Fruit fly (Drosophila melanogaster) whole organism, embryonic: ENCODE data around the gene Usp14.

Experiments used
- Atf3 ChIP-seq: fragments of 200-800 bp; sonication (Bioruptor generic); optimal IDR thresholded peaks from 3 replicates; lab custom pipeline; 2016; ENCODE audit warnings: missing biosample characterization, missing genetic modification characterization
- Awh ChIP-seq: fragments of 200-800 bp; sonication (Bioruptor generic); IDR thresholded peaks from 2 replicates; pipeline ENCODE4, ENCODE4 v1.3.6; 2022; ENCODE audit warnings: missing biosample characterization, missing genetic modification characterization
- B-H2 ChIP-seq: fragments of 200-800 bp; sonication (Bioruptor generic); optimal IDR thresholded peaks from 2 replicates; lab custom pipeline; 2018; ENCODE audit warnings: missing biosample characterization, mild to moderate bottlenecking, missing genetic modification characterization
- BEAF-32 ChIP-seq: fragments of 200-800 bp; sonication (Bioruptor generic); optimal IDR thresholded peaks from 3 replicates; lab custom pipeline; 2017; ENCODE audit warnings: missing biosample characterization, missing genetic modification characterization, mild to moderate bottlenecking, moderate library complexity, missing genetic modification reagents
- CG10321 ChIP-seq: fragments of 200-800 bp; sonication (Bioruptor generic); IDR thresholded peaks from 2 replicates; pipeline ENCODE4 v1.3.6; 2022; ENCODE audit warnings: missing biosample characterization, missing genetic modification characterization
- CG10431 ChIP-seq: fragments of 200-800 bp; sonication (Bioruptor generic); optimal IDR thresholded peaks from 3 replicates; lab custom pipeline; 2018; ENCODE audit warnings: missing biosample characterization, mild to moderate bottlenecking, missing genetic modification characterization
- CG10565 ChIP-seq: fragments of 200-800 bp; sonication (Bioruptor generic); optimal IDR thresholded peaks from 3 replicates; lab custom pipeline; 2016; ENCODE audit warnings: missing biosample characterization, mild to moderate bottlenecking, missing genetic modification characterization
- CG11504 ChIP-seq: fragments of 200-800 bp; sonication (Bioruptor generic); optimal IDR thresholded peaks from 3 replicates; lab custom pipeline; 2019; ENCODE audit warnings: missing biosample characterization, mild to moderate bottlenecking, missing genetic modification characterization, moderate library complexity
- CG12391 ChIP-seq: fragments of 200-800 bp; sonication (Bioruptor generic); optimal IDR thresholded peaks from 3 replicates; lab custom pipeline; 2018; ENCODE audit warnings: missing biosample characterization, mild to moderate bottlenecking, missing genetic modification characterization, moderate library complexity
- CG15269 ChIP-seq: fragments of 200-800 bp; sonication (Bioruptor generic); optimal IDR thresholded peaks from 2 replicates; lab custom pipeline; 2018; ENCODE audit warnings: missing biosample characterization, mild to moderate bottlenecking, missing genetic modification characterization, moderate library complexity
- CG15514 ChIP-seq: fragments of 200-800 bp; sonication (Bioruptor generic); optimal IDR thresholded peaks from 3 replicates; lab custom pipeline; 2017; ENCODE audit warnings: missing biosample characterization, missing genetic modification characterization, mild to moderate bottlenecking, moderate library complexity, missing genetic modification reagents
- CG17186 ChIP-seq: fragments of 200-800 bp; sonication (Bioruptor generic); optimal IDR thresholded peaks from 3 replicates; lab custom pipeline; 2017; ENCODE audit warnings: missing biosample characterization, missing genetic modification reagents, missing genetic modification characterization
- CG17385 ChIP-seq: fragments of 200-800 bp; sonication (Bioruptor generic); optimal IDR thresholded peaks from 3 replicates; lab custom pipeline; 2018; ENCODE audit warnings: missing biosample characterization, mild to moderate bottlenecking, missing genetic modification characterization
- CG17802 ChIP-seq: fragments of 200-800 bp; sonication (Bioruptor generic); optimal IDR thresholded peaks from 2 replicates; lab custom pipeline; 2018; ENCODE audit warnings: missing biosample characterization, mild to moderate bottlenecking, missing genetic modification characterization, moderate library complexity
- CG2116 ChIP-seq: fragments of 200-800 bp; sonication (Bioruptor generic); optimal IDR thresholded peaks from 3 replicates; lab custom pipeline; 2018; ENCODE audit warnings: missing biosample characterization, mild to moderate bottlenecking, missing genetic modification characterization
- CG2202 ChIP-seq: fragments of 200-800 bp; sonication (Bioruptor generic); optimal IDR thresholded peaks from 2 replicates; lab custom pipeline; 2018; ENCODE audit warnings: missing biosample characterization, mild to moderate bottlenecking, missing genetic modification characterization
- CG2678 ChIP-seq: fragments of 200-800 bp; sonication (Bioruptor generic); optimal IDR thresholded peaks from 3 replicates; lab custom pipeline; 2019; ENCODE audit warnings: missing biosample characterization, mild to moderate bottlenecking, missing genetic modification characterization, moderate library complexity
- CG30020 ChIP-seq: fragments of 200-800 bp; optimal IDR thresholded peaks from 2 replicates; lab custom pipeline; 2019; ENCODE audit warnings: missing biosample characterization, mild to moderate bottlenecking, missing genetic modification characterization, moderate library complexity
- CG33213 ChIP-seq: fragments of 200-800 bp; sonication (Bioruptor generic); optimal IDR thresholded peaks from 3 replicates; lab custom pipeline; 2016; ENCODE audit warnings: missing biosample characterization, missing genetic modification characterization
- CG34376 ChIP-seq: fragments of 200-800 bp; sonication (Bioruptor generic); optimal IDR thresholded peaks from 2 replicates; lab custom pipeline; 2018; ENCODE audit warnings: missing biosample characterization, mild to moderate bottlenecking, missing genetic modification characterization
- CG3847 ChIP-seq: fragments of 200-800 bp; sonication (Bioruptor generic); IDR thresholded peaks from 2 replicates; pipeline ENCODE4 v1.3.6; 2022; ENCODE audit warnings: missing biosample characterization, missing genetic modification characterization
- CG6683 ChIP-seq: fragments of 200-800 bp; sonication (Bioruptor generic); optimal IDR thresholded peaks from 2 replicates; lab custom pipeline; 2017; ENCODE audit warnings: missing biosample characterization, mild to moderate bottlenecking, missing genetic modification characterization, missing genetic modification reagents
- CG7839 ChIP-seq: fragments of 200-800 bp; sonication (Bioruptor generic); optimal IDR thresholded peaks from 3 replicates; lab custom pipeline; 2018; ENCODE audit warnings: missing biosample characterization, mild to moderate bottlenecking, missing genetic modification characterization, moderate library complexity
- CG7928 ChIP-seq: fragments of 200-800 bp; sonication (Bioruptor generic); optimal IDR thresholded peaks from 2 replicates; lab custom pipeline; 2017; ENCODE audit warnings: missing biosample characterization, mild to moderate bottlenecking, missing genetic modification characterization
- CoRest ChIP-seq: fragments of 200-800 bp; sonication (Bioruptor generic); optimal IDR thresholded peaks from 3 replicates; lab custom pipeline; 2018; ENCODE audit warnings: missing biosample characterization, mild to moderate bottlenecking, missing genetic modification characterization, moderate library complexity
- Dek ChIP-seq: fragments of 200-800 bp; sonication (Bioruptor generic); optimal IDR thresholded peaks from 3 replicates; lab custom pipeline; 2019; ENCODE audit warnings: missing biosample characterization, mild to moderate bottlenecking, missing genetic modification characterization, moderate library complexity
- Ets65A ChIP-seq: fragments of 200-800 bp; sonication (Bioruptor generic); peaks from one replicate; lab custom pipeline; 2016; ENCODE audit warnings: missing biosample characterization, missing genetic modification characterization
- Fer1 ChIP-seq: fragments of 200-800 bp; sonication (Bioruptor generic); optimal IDR thresholded peaks from 2 replicates; lab custom pipeline; 2017; ENCODE audit warnings: missing biosample characterization, mild to moderate bottlenecking, missing genetic modification characterization
- Hmr ChIP-seq: fragments of 200-800 bp; sonication (Bioruptor generic); optimal IDR thresholded peaks from 3 replicates; lab custom pipeline; 2017; ENCODE audit warnings: mild to moderate bottlenecking, missing biosample characterization, missing genetic modification reagents, missing genetic modification characterization
- Lhr ChIP-seq: fragments of 200-800 bp; sonication (Bioruptor generic); optimal IDR thresholded peaks from 3 replicates; lab custom pipeline; 2017; ENCODE audit warnings: mild to moderate bottlenecking, missing biosample characterization, missing genetic modification reagents, missing genetic modification characterization
- MESR4 ChIP-seq: fragments of 200-800 bp; sonication (Bioruptor generic); optimal IDR thresholded peaks from 2 replicates; lab custom pipeline; 2018; ENCODE audit warnings: missing biosample characterization, mild to moderate bottlenecking, missing genetic modification characterization, moderate library complexity
- Mad ChIP-seq: fragments of 200-800 bp; sonication (Bioruptor generic); optimal IDR thresholded peaks from 2 replicates; lab custom pipeline; 2016; ENCODE audit warnings: missing biosample characterization, missing genetic modification characterization
- Myb ChIP-seq: fragments of 200-800 bp; sonication (Bioruptor generic); optimal IDR thresholded peaks from 2 replicates; lab custom pipeline; 2016; ENCODE audit warnings: missing biosample characterization, missing genetic modification characterization
- NC2β ChIP-seq: fragments of 200-800 bp; sonication (Bioruptor generic); optimal IDR thresholded peaks from 2 replicates; lab custom pipeline; 2016; ENCODE audit warnings: missing biosample characterization, missing genetic modification characterization
- NfI ChIP-seq: fragments of 200-800 bp; sonication (Bioruptor generic); optimal IDR thresholded peaks from 3 replicates; lab custom pipeline; 2018; ENCODE audit warnings: missing biosample characterization, mild to moderate bottlenecking, missing genetic modification characterization, moderate library complexity
- Xbp1 ChIP-seq: fragments of 200-800 bp; sonication (Bioruptor generic); optimal IDR thresholded peaks from 3 replicates; lab custom pipeline; 2016; ENCODE audit warnings: missing biosample characterization, mild to moderate bottlenecking, missing genetic modification characterization
- YL-1 ChIP-seq: fragments of 200-800 bp; sonication (Bioruptor generic); optimal IDR thresholded peaks from 3 replicates; lab custom pipeline; 2017; ENCODE audit warnings: missing biosample characterization, mild to moderate bottlenecking, missing genetic modification characterization
- ase ChIP-seq: fragments of 200-800 bp; sonication (Bioruptor generic); IDR thresholded peaks from 3 replicates; pipeline ENCODE4 v1.3.6; 2022; ENCODE audit warnings: missing biosample characterization, missing genetic modification characterization
- cg ChIP-seq: fragments of 200-800 bp; sonication (Bioruptor generic); optimal IDR thresholded peaks from 3 replicates; lab custom pipeline; 2019; ENCODE audit warnings: missing biosample characterization, mild to moderate bottlenecking, missing genetic modification characterization, moderate library complexity
- chif ChIP-seq, 2 experiments: fragments of 200-800 bp; sonication (Bioruptor generic); optimal IDR thresholded peaks; 3 replicates each; lab custom pipeline; 2016; ENCODE audit warnings: missing biosample characterization in 2 of 2, missing genetic modification characterization in 2 of 2
- chinmo ChIP-seq: fragments of 200-800 bp; sonication (Bioruptor generic); IDR thresholded peaks from 4 replicates; pipeline ENCODE4 v1.3.6; 2022; ENCODE audit warnings: missing biosample characterization, missing genetic modification characterization; ENCODE audit not compliant: partially characterized antibody
- emc ChIP-seq: fragments of 200-800 bp; sonication (Bioruptor generic); optimal IDR thresholded peaks from 2 replicates; lab custom pipeline; 2016; ENCODE audit warnings: missing biosample characterization, missing genetic modification characterization
- ken ChIP-seq: fragments of 200-800 bp; sonication (Bioruptor generic); IDR thresholded peaks from 3 replicates; pipeline ENCODE4 v1.3.6; 2022; ENCODE audit warnings: missing biosample characterization, missing genetic modification characterization
- nerfin-2 ChIP-seq: fragments of 200-800 bp; sonication (Bioruptor generic); IDR thresholded peaks from 2 replicates; pipeline ENCODE4 v1.3.6; 2022; ENCODE audit warnings: missing biosample characterization, missing genetic modification characterization; ENCODE audit not compliant: partially characterized antibody
- prd ChIP-seq, 3 experiments: fragments of >200 bp in 2 of 3; fragments of 200-800 bp in 1 of 3; sonication (Bioruptor generic) in 1 of 3; optimal IDR thresholded peaks in 2 of 3; IDR thresholded peaks in 1 of 3; 2 replicates in 2 of 3; 3 replicates in 1 of 3; pipeline versions ENCODE4 v1.3.6 to Lab custom; 2017 to 2022; ENCODE audit warnings: missing biosample characterization in 1 of 3, missing genetic modification characterization in 1 of 3
- pzg ChIP-seq: fragments of 200-800 bp; sonication (Bioruptor generic); optimal IDR thresholded peaks from 3 replicates; lab custom pipeline; 2018; ENCODE audit warnings: missing biosample characterization, mild to moderate bottlenecking, missing genetic modification characterization, moderate library complexity
- sqz ChIP-seq: fragments of 200-800 bp; sonication (Bioruptor generic); optimal IDR thresholded peaks from 3 replicates; lab custom pipeline; 2018; ENCODE audit warnings: missing biosample characterization, mild to moderate bottlenecking, missing genetic modification characterization
- unpg ChIP-seq: fragments of 200-800 bp; sonication (Bioruptor generic); optimal IDR thresholded peaks from 3 replicates; lab custom pipeline; 2018; ENCODE audit warnings: missing biosample characterization, mild to moderate bottlenecking, missing genetic modification characterization, moderate library complexity
- wor ChIP-seq: fragments of 200-800 bp; sonication (Bioruptor generic); IDR thresholded peaks from 2 replicates; pipeline ENCODE4 v1.3.6; 2022; ENCODE audit warnings: missing biosample characterization, missing genetic modification characterization

Usp14 gene

dm6 chr2L:10303786-10304185, 10.4 kb downstream of the Usp14 start, which contains the start of gene nmd (continued):
- TF ChIP-seq CG17186 (peak; percentile 7), CG10321 (GFP tag; lab: Robert Waterston, UW) (0 out of 2 replicates have a peak, but pooled peaks have one; percentile 21), Hmr (GFP tag; lab: Kevin White, UChicago) (peak; percentile 32), CG7928 (no peak), Mad (GFP tag; lab: Kevin White, UChicago) (no peak), Myb (peak; percentile 20), wor (GFP tag; lab: Robert Waterston, UW) (no peak), CG15269 (peak; percentile 6), chif (GFP tag; optimal IDR thresholded peaks at IDR 0.05; lab: Kevin White, UChicago) (peak in 1 of 2 experiments; percentile 3), Lhr (peak; percentile 62), CG3847 (GFP tag; lab: Robert Waterston, UW) (peak; percentile 72), CG15514 (peak; percentile 82), Fer1 (GFP tag; lab: Kevin White, UChicago) (peak; percentile 50), Dek (tag; lab: Kevin White, UChicago) (peak; percentile 48), pzg (peak; percentile 80), CG2678 (tag; lab: Kevin White, UChicago) (peak; percentile 6), B-H2 (GFP tag; lab: Kevin White, UChicago) (no peak), ken (0 out of 3 replicates have a peak, but pooled peaks have one; percentile 9), Xbp1 (GFP tag; lab: Kevin White, UChicago) (peak; percentile 13), YL-1 (GFP tag; lab: Kevin White, UChicago) (peak; percentile 64), nerfin-2 (no peak), Atf3 (no peak), CG30020 (peak; percentile 90), CG17385 (GFP tag; lab: Kevin White, UChicago) (peak; percentile 91), emc (GFP tag; lab: Kevin White, UChicago) (no peak), CG10431 (GFP tag; lab: Kevin White, UChicago) (peak; percentile 91), cg (GFP tag; lab: Kevin White, UChicago) (peak; percentile 4), CG17802 (tag; lab: Kevin White, UChicago) (no peak), prd (optimal IDR thresholded peaks at IDR 0.05; lab: Kevin White, UChicago) (no peak), prd (GFP tag; IDR thresholded peaks at IDR 0.05; lab: Robert Waterston, UW) (peak; percentile 4; the same call in 1 of the 3 replicates), Awh (GFP tag; lab: Robert Waterston, UW) (0 out of 2 replicates have a peak, but pooled peaks have one; percentile 28), BEAF-32 (GFP tag; lab: Kevin White, UChicago) (peak; percentile 41), NC2β (GFP tag; lab: Kevin White, UChicago) (peak; percentile 16), CG2116 (GFP tag; lab: Kevin White, UChicago) (peak; percentile 92), CG7839 (tag; lab: Kevin White, UChicago) (peak; percentile 2), sqz (GFP tag; lab: Kevin White, UChicago) (no peak), unpg (GFP tag; lab: Kevin White, UChicago) (no peak), CG6683 (GFP tag; lab: Kevin White, UChicago) (no peak), CG10565 (GFP tag; lab: Kevin White, UChicago) (no peak), NfI (GFP tag; lab: Kevin White, UChicago) (peak; percentile 20), CG33213 (GFP tag; lab: Kevin White, UChicago) (peak; percentile 49), Ets65A (peak; percentile 60), MESR4 (GFP tag; lab: Kevin White, UChicago) (peak; percentile 77), chinmo (GFP tag; lab: Robert Waterston, UW) (peak; percentile 74; the same call in 1 of the 4 replicates), CG11504 (tag; lab: Kevin White, UChicago) (no peak), CG34376 (GFP tag; lab: Kevin White, UChicago) (peak; percentile 43), ase (GFP tag; lab: Robert Waterston, UW) (no peak), CoRest (tag; lab: Kevin White, UChicago) (peak; percentile 24), CG12391 (tag; lab: Kevin White, UChicago) (peak; percentile 46), CG2202 (no peak)
